Fruit fly (Drosophila melanogaster): Measurements from ENCODE around the gene baz.

The baz gene

DNA sequence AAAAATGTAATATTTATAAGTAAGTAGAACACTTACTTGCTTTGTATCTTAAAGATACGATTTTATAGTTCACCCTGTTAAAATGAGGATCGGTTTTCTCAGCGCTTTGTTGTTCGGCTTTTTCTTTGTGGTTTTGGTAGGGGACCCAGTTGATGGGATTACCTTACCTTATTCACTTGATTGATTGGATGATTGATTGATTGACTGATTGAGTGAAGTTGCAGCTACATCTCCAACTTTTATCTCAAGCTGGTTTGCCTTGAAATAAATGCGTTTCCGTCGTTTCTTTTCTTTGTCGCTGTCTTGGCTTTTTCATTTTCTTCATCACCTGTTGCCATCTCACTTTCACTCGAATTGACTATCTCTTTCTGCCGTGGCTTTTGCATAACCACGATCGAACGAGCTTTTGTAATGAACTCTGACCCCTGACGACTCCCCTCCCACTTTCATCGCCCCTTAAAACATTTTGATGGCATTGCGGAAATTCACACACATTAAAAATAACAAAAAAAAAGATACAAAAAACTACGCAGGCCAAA lies 13.0 kb downstream of the baz start:
- TF ChIP-seq H2.0 (GFP tag; IDR thresholded peaks at IDR 0.05) (no peak), pros (GFP tag; optimal IDR thresholded peaks at IDR 0.05) (peak; percentile 71), CG6654 (GFP tag; optimal IDR thresholded peaks at IDR 0.05) (no peak), CG11504 (tag; optimal IDR thresholded peaks at IDR 0.05) (no peak), CG12155 (GFP tag; optimal IDR thresholded peaks at IDR 0.05) (no peak), oc (tag; optimal IDR thresholded peaks at IDR 0.05) (peak; percentile 13), Hr78 (GFP tag; optimal IDR thresholded peaks at IDR 0.05) (peak in 1 of 2 experiments; percentile 96), CG7556 (GFP tag; optimal IDR thresholded peaks at IDR 0.05) (no peak), chn (GFP tag; optimal IDR thresholded peaks at IDR 0.05) (no peak), Blimp-1 (GFP tag; optimal IDR thresholded peaks at IDR 0.05) (peak; percentile 78), CG17612 (GFP tag; IDR thresholded peaks at IDR 0.05) (no peak), CG1602 (GFP tag; optimal IDR thresholded peaks at IDR 0.05) (no peak), CG8281 (tag; optimal IDR thresholded peaks at IDR 0.05) (peak; percentile 93), yki (optimal IDR thresholded peaks at IDR 0.05) (no peak), gem (tag; optimal IDR thresholded peaks at IDR 0.05) (no peak), lov (optimal IDR thresholded peaks at IDR 0.05) (no peak), lov (GFP tag; IDR thresholded peaks at IDR 0.05) (no peak), prd (optimal IDR thresholded peaks at IDR 0.05) (no peak), prd (GFP tag; IDR thresholded peaks at IDR 0.05) (no peak), Pdp1 (GFP tag; optimal IDR thresholded peaks at IDR 0.05) (peak in 1 of 2 experiments; percentile 48), slou (GFP tag; optimal IDR thresholded peaks at IDR 0.05) (no peak), CG9797 (GFP tag; optimal IDR thresholded peaks at IDR 0.05) (no peak)

dm6 chrX:17174115-17174514 lies 14.3 kb downstream of the baz start:
- no peak for TF ChIP-seq Lim3 (GFP tag; IDR thresholded peaks at IDR 0.05)
- TF ChIP-seq tap (tag; optimal IDR thresholded peaks at IDR 0.05), result no peak
- TF ChIP-seq cg (GFP tag; optimal IDR thresholded peaks at IDR 0.05), result no peak
- peak in 1 of 2 experiments; percentile 5 for TF ChIP-seq Hr78 (GFP tag; optimal IDR thresholded peaks at IDR 0.05)
- no peak for TF ChIP-seq Sox100B (GFP tag; optimal IDR thresholded peaks at IDR 0.05)
- TF ChIP-seq corto (GFP tag; optimal IDR thresholded peaks at IDR 0.05), result no peak
- TF ChIP-seq lilli (GFP tag; optimal IDR thresholded peaks at IDR 0.05), result no peak
- TF ChIP-seq D (optimal IDR thresholded peaks at IDR 0.05), result no peak
- TF ChIP-seq D (GFP tag; optimal IDR thresholded peaks at IDR 0.05), result peak; percentile 20
- no peak for TF ChIP-seq CG1603 (tag; optimal IDR thresholded peaks at IDR 0.05)
- TF ChIP-seq CG12391 (tag; optimal IDR thresholded peaks at IDR 0.05), result peak; percentile 21
- TF ChIP-seq stwl (tag; optimal IDR thresholded peaks at IDR 0.05), result no peak
- peak; percentile 49 for TF ChIP-seq CG11504 (tag; optimal IDR thresholded peaks at IDR 0.05)
- no peak for TF ChIP-seq CG3995 (GFP tag; optimal IDR thresholded peaks at IDR 0.05)
- no peak for TF ChIP-seq Eip74EF (GFP tag; optimal IDR thresholded peaks at IDR 0.05)
- TF ChIP-seq klu (GFP tag; IDR thresholded peaks at IDR 0.05), result no peak
- TF ChIP-seq run (tag; optimal IDR thresholded peaks at IDR 0.05), result no peak
- TF ChIP-seq CG10654 (GFP tag; optimal IDR thresholded peaks at IDR 0.05), result no peak
- peak; percentile 17; the same call in 1 of the 2 replicates for TF ChIP-seq lmd (GFP tag; IDR thresholded peaks at IDR 0.05)
- no peak for TF ChIP-seq CkIIα-i1 (GFP tag; IDR thresholded peaks at IDR 0.05)
- peak; percentile 35 for TF ChIP-seq CG2678 (tag; optimal IDR thresholded peaks at IDR 0.05)
- no peak for TF ChIP-seq Fer2 (tag; optimal IDR thresholded peaks at IDR 0.05)
- TF ChIP-seq Hr39 (optimal IDR thresholded peaks at IDR 0.05), result no peak
- no peak for TF ChIP-seq yki (optimal IDR thresholded peaks at IDR 0.05)
- TF ChIP-seq btn (GFP tag; optimal IDR thresholded peaks at IDR 0.05), result no peak
- TF ChIP-seq Elba2 (GFP tag; optimal IDR thresholded peaks at IDR 0.05), result no peak
- no peak for TF ChIP-seq nom (GFP tag; optimal IDR thresholded peaks at IDR 0.05)
- TF ChIP-seq grn (GFP tag; optimal IDR thresholded peaks at IDR 0.05), result no peak
- no peak for TF ChIP-seq CG1233 (GFP tag; optimal IDR thresholded peaks at IDR 0.05)
- TF ChIP-seq Taf1 (GFP tag; IDR thresholded peaks at IDR 0.05), result no peak
- TF ChIP-seq CG7357 (GFP tag; IDR thresholded peaks at IDR 0.05), result no peak
- no peak for TF ChIP-seq HmgD (GFP tag; optimal IDR thresholded peaks at IDR 0.05)

Data from whole organism, embryonic.